Fruit fly (Drosophila melanogaster): Measurements from ENCODE around the gene TM9SF2.

TM9SF2 gene

DNA sequence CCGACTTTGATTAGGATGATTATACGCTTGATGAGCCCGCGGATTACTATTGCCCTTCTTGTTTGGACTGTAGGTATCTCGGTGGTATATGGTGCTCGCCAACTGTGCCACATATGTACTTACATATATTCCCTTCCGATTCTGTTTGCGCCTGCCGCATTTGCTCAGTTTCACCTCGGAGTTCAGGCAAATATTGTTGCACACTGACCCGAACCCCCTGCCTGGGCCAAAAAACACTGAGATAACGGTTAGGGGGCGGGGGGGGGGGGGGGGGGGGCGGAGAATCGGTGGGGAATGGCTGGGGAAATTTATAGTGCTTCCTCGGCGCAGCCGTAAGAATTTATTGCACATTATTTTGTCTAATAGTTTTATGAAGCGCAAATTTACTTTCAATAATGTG is 41.8 kb upstream of the TM9SF2 start:
- TF ChIP-seq cic (GFP tag; optimal IDR thresholded peaks at IDR 0.05) = peak; percentile 5
- peak; percentile 15 for TF ChIP-seq CG12768 (GFP tag; optimal IDR thresholded peaks at IDR 0.05)
- no peak for TF ChIP-seq kay (GFP tag; ENCODE audit: borderline replicate concordance)
- TF ChIP-seq Crg-1 (GFP tag; optimal IDR thresholded peaks at IDR 0.05) = no peak

DNA sequence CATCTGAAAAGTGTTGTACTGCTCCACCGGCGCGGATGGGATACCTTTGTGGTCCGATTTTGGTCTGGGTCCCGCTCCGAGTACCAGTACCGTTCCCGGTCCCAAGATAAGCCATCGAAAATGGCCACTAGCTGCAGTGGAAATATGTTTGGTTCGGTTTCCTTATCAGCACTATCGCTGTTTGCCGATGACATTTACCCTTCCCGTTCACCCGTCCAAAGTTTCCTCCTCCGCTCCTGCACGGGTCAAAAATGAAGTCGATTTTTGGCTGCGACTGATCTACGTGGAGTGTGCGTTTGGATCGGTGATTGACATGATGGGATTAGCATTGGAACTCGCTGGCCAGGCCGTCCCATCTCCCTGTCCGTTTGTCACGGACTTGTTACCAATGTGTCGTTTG is 40.4 kb upstream of the TM9SF2 start:
- TF ChIP-seq Hr96 (GFP tag; optimal IDR thresholded peaks at IDR 0.05) = no peak
- no peak for TF ChIP-seq CG12768 (GFP tag; optimal IDR thresholded peaks at IDR 0.05)
- TF ChIP-seq bab1 (GFP tag; optimal IDR thresholded peaks at IDR 0.05) = no peak
- no peak for TF ChIP-seq Mnt (GFP tag; optimal IDR thresholded peaks at IDR 0.05)
- TF ChIP-seq CG11617 (GFP tag; optimal IDR thresholded peaks at IDR 0.05) = no peak
- TF ChIP-seq tj (GFP tag; optimal IDR thresholded peaks at IDR 0.05) = no peak
- no peak for TF ChIP-seq CG33017 (tag; optimal IDR thresholded peaks at IDR 0.05)
- TF ChIP-seq Clk (GFP tag; optimal IDR thresholded peaks at IDR 0.05) = no peak
- no peak for TF ChIP-seq CG1620 (GFP tag; optimal IDR thresholded peaks at IDR 0.05)
- no peak for TF ChIP-seq ovo (GFP tag; optimal IDR thresholded peaks at IDR 0.05)

DNA sequence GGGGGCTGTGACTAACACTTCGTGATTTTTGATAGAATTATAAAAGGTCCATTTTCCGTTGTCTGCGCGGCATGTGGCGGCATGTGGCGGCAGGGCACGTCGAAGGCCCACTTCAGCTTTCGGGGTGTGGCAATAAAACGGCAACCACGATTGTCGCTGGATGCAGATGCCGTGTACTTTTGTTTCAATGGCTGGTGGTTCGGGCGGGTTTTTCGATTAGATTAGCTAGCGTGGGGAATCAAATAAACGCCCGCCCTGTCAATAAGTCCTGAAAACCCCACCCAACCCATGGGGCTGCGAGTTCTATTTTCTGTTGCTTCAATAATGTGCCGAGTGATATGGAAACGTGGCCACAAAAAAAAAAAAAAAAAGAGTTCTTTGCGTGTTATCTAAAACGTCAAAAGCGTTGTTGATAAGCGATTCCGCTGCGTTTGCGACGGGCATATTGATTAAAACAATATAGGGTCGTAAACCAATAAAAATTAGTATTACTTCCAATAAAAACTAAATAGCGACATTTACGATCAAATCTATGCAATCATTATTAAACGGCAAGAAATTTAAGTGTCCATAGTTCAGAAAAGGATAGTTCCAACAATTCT is 39.4 kb upstream of the TM9SF2 start:
- peak; percentile 56 for TF ChIP-seq kay (GFP tag; ENCODE audit: borderline replicate concordance)
- peak; percentile 3 for TF ChIP-seq toe (GFP tag; optimal IDR thresholded peaks at IDR 0.05)
- TF ChIP-seq bab1 (GFP tag; optimal IDR thresholded peaks at IDR 0.05) = no peak
- peak; percentile 24 for TF ChIP-seq CG33017 (tag; optimal IDR thresholded peaks at IDR 0.05)
- TF ChIP-seq CG11617 (GFP tag; optimal IDR thresholded peaks at IDR 0.05) = peak; percentile 5
- peak; percentile 28 for TF ChIP-seq CG7045 (GFP tag; optimal IDR thresholded peaks at IDR 0.05)
- TF ChIP-seq cic (GFP tag; optimal IDR thresholded peaks at IDR 0.05) = peak; percentile 41
- TF ChIP-seq pad (GFP tag; optimal IDR thresholded peaks at IDR 0.05) = no peak
- TF ChIP-seq Mnt (GFP tag; optimal IDR thresholded peaks at IDR 0.05) = no peak

DNA sequence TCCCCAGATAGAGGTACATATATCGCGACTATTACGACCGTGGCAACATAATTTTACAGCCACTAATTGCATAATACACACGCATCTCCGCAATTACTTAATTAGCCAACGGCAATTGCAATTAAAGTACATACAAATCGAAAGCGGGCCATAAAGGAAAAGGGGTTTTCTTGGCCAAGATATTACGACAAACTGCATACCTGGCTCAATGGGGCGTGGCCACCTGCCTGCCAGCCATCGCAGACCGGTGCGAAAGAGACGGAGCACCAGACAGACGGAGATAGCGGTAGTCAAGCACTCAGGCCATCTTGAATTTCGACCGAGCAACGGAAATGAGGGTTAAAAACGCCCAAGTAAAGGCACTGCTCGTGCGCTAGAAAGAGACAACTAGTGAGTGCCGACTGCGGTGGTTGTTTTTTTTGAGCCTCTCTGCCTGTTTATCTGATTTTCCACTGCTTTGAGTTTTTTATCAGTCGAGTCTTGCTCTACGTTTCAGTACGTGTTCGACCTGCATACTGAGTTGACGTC is 36.2 kb upstream of the TM9SF2 start, which contains the start of gene cad:
Gene cad (plus strand): TSS at position 490 of the 528 bp plus-strand sequence.
- TF ChIP-seq Clk (GFP tag; optimal IDR thresholded peaks at IDR 0.05) (no peak), CG14711 (tag; optimal IDR thresholded peaks at IDR 0.05) (no peak), kay (GFP tag; ENCODE audit: borderline replicate concordance) (no peak), cic (GFP tag; optimal IDR thresholded peaks at IDR 0.05) (no peak), cnc (optimal IDR thresholded peaks at IDR 0.05) (no peak), Crg-1 (GFP tag; optimal IDR thresholded peaks at IDR 0.05) (no peak), CG33017 (tag; optimal IDR thresholded peaks at IDR 0.05) (no peak), CG5204 (GFP tag; optimal IDR thresholded peaks at IDR 0.05) (no peak), CG11617 (GFP tag; optimal IDR thresholded peaks at IDR 0.05) (no peak), CG7101 (tag; optimal IDR thresholded peaks at IDR 0.05) (peak; percentile 33), CG12768 (GFP tag; optimal IDR thresholded peaks at IDR 0.05) (peak; percentile 30), ovo (GFP tag; optimal IDR thresholded peaks at IDR 0.05) (peak; percentile 29), Mnt (GFP tag; optimal IDR thresholded peaks at IDR 0.05) (no peak), CG1620 (GFP tag; optimal IDR thresholded peaks at IDR 0.05) (no peak), toe (GFP tag; optimal IDR thresholded peaks at IDR 0.05) (no peak), tj (GFP tag; optimal IDR thresholded peaks at IDR 0.05) (peak; percentile 5), bab1 (GFP tag; optimal IDR thresholded peaks at IDR 0.05) (peak; percentile 5), Hr96 (GFP tag; optimal IDR thresholded peaks at IDR 0.05) (peak; percentile 37), CG7045 (GFP tag; optimal IDR thresholded peaks at IDR 0.05) (peak; percentile 5), pad (GFP tag; optimal IDR thresholded peaks at IDR 0.05) (peak; percentile 93)

DNA sequence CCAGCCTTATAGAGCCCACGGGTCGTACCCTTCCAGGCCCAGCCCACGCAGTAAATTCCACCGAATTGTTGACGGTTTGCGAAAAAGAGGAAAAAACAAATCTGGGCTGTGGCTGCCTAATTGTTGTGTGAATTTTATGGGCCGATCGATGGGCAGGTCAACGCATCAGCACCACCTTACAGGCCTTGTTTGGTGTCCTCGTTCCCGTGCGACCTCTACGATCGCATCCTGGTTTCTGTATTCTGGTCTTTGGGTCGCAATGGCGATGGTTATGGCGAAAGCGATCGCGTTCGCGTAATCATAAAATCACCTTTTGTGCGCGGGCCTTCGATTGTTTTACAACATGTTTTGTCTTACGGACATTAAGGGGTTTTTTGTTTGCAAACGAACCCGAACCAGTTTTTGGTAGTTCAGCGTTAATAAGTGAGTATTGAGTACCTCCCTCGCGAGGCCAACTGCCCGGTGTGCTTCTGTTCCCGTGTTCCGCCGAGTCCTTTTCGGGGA is 34.5 kb upstream of the TM9SF2 start:
- no peak for TF ChIP-seq tj (GFP tag; optimal IDR thresholded peaks at IDR 0.05)
- no peak for TF ChIP-seq CG33017 (tag; optimal IDR thresholded peaks at IDR 0.05)
- no peak for TF ChIP-seq Crg-1 (GFP tag; optimal IDR thresholded peaks at IDR 0.05)
- TF ChIP-seq CG1620 (GFP tag; optimal IDR thresholded peaks at IDR 0.05) = no peak
- TF ChIP-seq Hr96 (GFP tag; optimal IDR thresholded peaks at IDR 0.05) = no peak
- no peak for TF ChIP-seq CG11617 (GFP tag; optimal IDR thresholded peaks at IDR 0.05)
- no peak for TF ChIP-seq bab1 (GFP tag; optimal IDR thresholded peaks at IDR 0.05)
- no peak for TF ChIP-seq CG14711 (tag; optimal IDR thresholded peaks at IDR 0.05)
- no peak for TF ChIP-seq kay (GFP tag; ENCODE audit: borderline replicate concordance)

DNA sequence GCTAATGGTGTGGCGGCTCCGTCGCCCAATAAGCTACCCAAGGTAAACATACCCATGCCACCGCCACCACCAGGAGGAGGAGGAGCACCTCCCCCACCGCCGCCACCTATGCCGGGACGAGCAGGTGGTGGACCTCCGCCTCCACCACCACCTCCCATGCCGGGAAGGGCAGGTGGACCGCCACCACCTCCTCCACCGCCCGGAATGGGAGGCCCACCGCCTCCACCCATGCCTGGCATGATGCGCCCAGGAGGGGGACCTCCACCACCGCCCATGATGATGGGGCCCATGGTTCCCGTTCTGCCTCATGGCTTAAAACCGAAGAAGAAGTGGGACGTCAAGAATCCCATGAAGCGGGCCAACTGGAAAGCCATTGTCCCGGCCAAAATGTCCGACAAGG is 30.6 kb upstream of the TM9SF2 start:
- TF ChIP-seq cnc (optimal IDR thresholded peaks at IDR 0.05) = no peak

DNA sequence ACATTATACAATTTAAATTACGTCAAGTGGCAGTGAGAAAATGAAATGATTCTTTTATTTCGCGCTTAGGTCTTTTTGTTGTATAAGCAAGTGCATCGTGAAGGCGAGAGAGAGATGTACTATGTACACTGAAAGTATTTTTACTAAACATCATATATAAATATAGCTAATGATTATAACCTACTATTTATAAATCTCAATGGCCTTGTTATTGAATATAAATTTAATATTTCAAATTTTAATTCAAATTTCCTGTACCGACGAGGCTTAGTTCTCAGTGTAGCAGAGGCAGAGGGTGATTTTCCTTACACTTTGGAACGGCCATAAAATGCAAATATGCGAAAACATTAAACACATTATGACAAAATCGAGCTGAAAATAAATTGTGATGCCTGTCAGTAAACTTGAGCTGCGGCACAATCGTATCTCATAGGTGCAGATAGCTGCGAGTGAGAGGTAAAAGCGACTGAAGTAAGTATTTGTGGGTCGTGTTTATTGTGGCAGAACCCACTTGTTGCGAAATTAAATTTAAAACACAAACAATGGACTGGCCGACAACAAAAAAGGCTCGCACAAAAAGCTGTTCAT is 27.9 kb upstream of the TM9SF2 start:
- TF ChIP-seq Mnt (GFP tag; optimal IDR thresholded peaks at IDR 0.05) (peak; percentile 45), Hr96 (GFP tag; optimal IDR thresholded peaks at IDR 0.05) (peak; percentile 44), cnc (optimal IDR thresholded peaks at IDR 0.05) (no peak), Crg-1 (GFP tag; optimal IDR thresholded peaks at IDR 0.05) (peak; percentile 50), CG5204 (GFP tag; optimal IDR thresholded peaks at IDR 0.05) (peak; percentile 69), CG33017 (tag; optimal IDR thresholded peaks at IDR 0.05) (peak; percentile 95), cic (GFP tag; optimal IDR thresholded peaks at IDR 0.05) (peak; percentile 20), CG14711 (tag; optimal IDR thresholded peaks at IDR 0.05) (peak; percentile 86), kay (GFP tag; ENCODE audit: borderline replicate concordance) (peak; percentile 88), bab1 (GFP tag; optimal IDR thresholded peaks at IDR 0.05) (peak; percentile 94), Clk (GFP tag; optimal IDR thresholded peaks at IDR 0.05) (peak; percentile 28), tj (GFP tag; optimal IDR thresholded peaks at IDR 0.05) (peak; percentile 88), CG12768 (GFP tag; optimal IDR thresholded peaks at IDR 0.05) (peak; percentile 73), pad (GFP tag; optimal IDR thresholded peaks at IDR 0.05) (peak; percentile 62), CG11617 (GFP tag; optimal IDR thresholded peaks at IDR 0.05) (peak; percentile 90), ovo (GFP tag; optimal IDR thresholded peaks at IDR 0.05) (peak; percentile 61), CG7101 (tag; optimal IDR thresholded peaks at IDR 0.05) (peak; percentile 91), CG1620 (GFP tag; optimal IDR thresholded peaks at IDR 0.05) (peak; percentile 61), toe (GFP tag; optimal IDR thresholded peaks at IDR 0.05) (peak; percentile 70), CG7045 (GFP tag; optimal IDR thresholded peaks at IDR 0.05) (peak; percentile 88)
